Fruit fly (Drosophila melanogaster) whole organism, embryonic: ENCODE data around the gene CG1847.

ENCODE experiments used
- ATbp ChIP-seq: fragments of 200-800 bp; sonication (Bioruptor generic); optimal IDR thresholded peaks from 2 replicates; lab custom pipeline; 2017; ENCODE audit warnings: missing biosample characterization, mild to moderate bottlenecking, missing genetic modification characterization, missing genetic modification reagents
- Adf1 ChIP-seq: fragments of 200-800 bp; sonication (Bioruptor generic); IDR thresholded peaks from 2 replicates; pipeline ENCODE4 v1.3.6; 2022; ENCODE audit warnings: missing biosample characterization, missing genetic modification characterization
- CG10267 ChIP-seq: fragments of 200-800 bp; sonication (Bioruptor generic); optimal IDR thresholded peaks from 2 replicates; lab custom pipeline; 2018; ENCODE audit warnings: missing biosample characterization, mild to moderate bottlenecking, missing genetic modification characterization, moderate library complexity
- CG10979 ChIP-seq: fragments of 200-800 bp; sonication (Bioruptor generic); optimal IDR thresholded peaks from 2 replicates; lab custom pipeline; 2018; ENCODE audit warnings: missing biosample characterization, mild to moderate bottlenecking, missing genetic modification characterization, moderate library complexity
- CG11504 ChIP-seq: fragments of 200-800 bp; sonication (Bioruptor generic); optimal IDR thresholded peaks from 3 replicates; lab custom pipeline; 2019; ENCODE audit warnings: missing biosample characterization, mild to moderate bottlenecking, missing genetic modification characterization, moderate library complexity
- CG12299 ChIP-seq: fragments of 200-800 bp; sonication (Bioruptor generic); optimal IDR thresholded peaks from 2 replicates; lab custom pipeline; 2018; ENCODE audit warnings: missing biosample characterization, mild to moderate bottlenecking, missing genetic modification characterization
- CG15073 ChIP-seq: fragments of 200-800 bp; sonication (Bioruptor generic); optimal IDR thresholded peaks from 2 replicates; lab custom pipeline; 2016; ENCODE audit warnings: missing biosample characterization, missing genetic modification characterization
- CG2712 ChIP-seq: fragments of 200-800 bp; optimal IDR thresholded peaks from 3 replicates; lab custom pipeline; 2019; ENCODE audit warnings: missing biosample characterization, mild to moderate bottlenecking, missing genetic modification characterization, moderate library complexity
- CG31441 ChIP-seq: fragments of 200-800 bp; sonication (Bioruptor generic); IDR thresholded peaks from 2 replicates; pipeline ENCODE4 v1.3.6; 2022; ENCODE audit warnings: missing biosample characterization, missing genetic modification characterization
- CG4854 ChIP-seq: fragments of 200-800 bp; sonication (Bioruptor generic); optimal IDR thresholded peaks from 2 replicates; lab custom pipeline; 2016; ENCODE audit warnings: missing biosample characterization, missing genetic modification characterization, inconsistent platforms
- CG6765 ChIP-seq: fragments of 200-800 bp; sonication (Bioruptor generic); optimal IDR thresholded peaks from 3 replicates; lab custom pipeline; 2017; ENCODE audit warnings: missing biosample characterization, mild to moderate bottlenecking, missing genetic modification characterization
- CG7556 ChIP-seq: fragments of 200-800 bp; sonication (Bioruptor generic); optimal IDR thresholded peaks from 2 replicates; lab custom pipeline; 2017; ENCODE audit warnings: missing biosample characterization, mild to moderate bottlenecking, missing genetic modification characterization
- CTCF ChIP-seq: fragments of 200-800 bp; sonication (Bioruptor generic); optimal IDR thresholded peaks from 2 replicates; lab custom pipeline; 2017; ENCODE audit warnings: missing biosample characterization, mild to moderate bottlenecking, missing genetic modification characterization, moderate library complexity
- E2f2 ChIP-seq: fragments of 200-800 bp; sonication (Bioruptor generic); IDR thresholded peaks from 2 replicates; pipeline ENCODE4 v1.3.6; 2022; ENCODE audit warnings: missing biosample characterization, missing genetic modification characterization
- Eip74EF ChIP-seq, 2 experiments: fragments of 200-800 bp in 1 of 2; fragments of >200 bp in 1 of 2; sonication (Bioruptor generic) in 1 of 2; optimal IDR thresholded peaks; 2 replicates each; lab custom pipeline; 2017 to 2019; ENCODE audit warnings: missing biosample characterization in 2 of 2, missing genetic modification characterization in 2 of 2, mild to moderate bottlenecking in 1 of 2, moderate library complexity in 1 of 2
- Hr51 ChIP-seq, 2 experiments: fragments of 200-800 bp; sonication (Bioruptor generic); optimal IDR thresholded peaks; 2 replicates in 1 of 2; 3 replicates in 1 of 2; lab custom pipeline; 2016 to 2018; ENCODE audit warnings: missing biosample characterization in 2 of 2, missing genetic modification characterization in 2 of 2, mild to moderate bottlenecking in 1 of 2, moderate library complexity in 1 of 2
- Hr78 ChIP-seq, 2 experiments: fragments of 200-800 bp in 1 of 2; fragments of >200 bp in 1 of 2; sonication (Bioruptor generic) in 1 of 2; optimal IDR thresholded peaks; 2 replicates each; lab custom pipeline; 2017 to 2019; ENCODE audit warnings: missing biosample characterization in 2 of 2, missing genetic modification characterization in 2 of 2, mild to moderate bottlenecking in 1 of 2, moderate library complexity in 1 of 2
- PHDP ChIP-seq: fragments of 200-800 bp; sonication (Bioruptor generic); optimal IDR thresholded peaks from 3 replicates; lab custom pipeline; 2018; ENCODE audit warnings: missing biosample characterization, mild to moderate bottlenecking, missing genetic modification characterization, moderate library complexity
- Rfx ChIP-seq: fragments of 200-800 bp; sonication (Bioruptor generic); IDR thresholded peaks from 2 replicates; pipeline ENCODE4 v1.3.6; 2022; ENCODE audit warnings: missing biosample characterization, missing genetic modification characterization
- Sox100B ChIP-seq: fragments of 200-800 bp; sonication (Bioruptor generic); optimal IDR thresholded peaks from 3 replicates; lab custom pipeline; 2018; ENCODE audit warnings: missing biosample characterization, mild to moderate bottlenecking, missing genetic modification characterization
- Ssrp ChIP-seq: fragments of 200-800 bp; sonication (Bioruptor generic); optimal IDR thresholded peaks from 2 replicates; lab custom pipeline; 2018; ENCODE audit warnings: missing biosample characterization, mild to moderate bottlenecking, missing genetic modification characterization, moderate library complexity
- Xrp1 ChIP-seq: fragments of 200-800 bp; sonication (Bioruptor generic); IDR thresholded peaks from 2 replicates; pipeline ENCODE4 v1.3.6; 2022; ENCODE audit warnings: missing biosample characterization, missing genetic modification characterization
- al ChIP-seq: fragments of 200-800 bp; sonication (Bioruptor generic); IDR thresholded peaks from 2 replicates; pipeline ENCODE4 v1.3.6; 2022; ENCODE audit warnings: missing biosample characterization, missing genetic modification characterization
- btn ChIP-seq: fragments of 200-800 bp; sonication (Bioruptor generic); optimal IDR thresholded peaks from 2 replicates; lab custom pipeline; 2016; ENCODE audit warnings: missing biosample characterization, missing genetic modification characterization
- cg ChIP-seq: fragments of 200-800 bp; sonication (Bioruptor generic); optimal IDR thresholded peaks from 3 replicates; lab custom pipeline; 2019; ENCODE audit warnings: missing biosample characterization, mild to moderate bottlenecking, missing genetic modification characterization, moderate library complexity
- dan ChIP-seq: fragments of 200-800 bp; sonication (Bioruptor generic); IDR thresholded peaks from 2 replicates; pipeline ENCODE4 v1.3.6; 2022; ENCODE audit warnings: missing biosample characterization, missing genetic modification characterization
- dmrt99B ChIP-seq: fragments of 200-800 bp; sonication (Bioruptor generic); optimal IDR thresholded peaks from 2 replicates; lab custom pipeline; 2018; ENCODE audit warnings: missing biosample characterization, mild to moderate bottlenecking, missing genetic modification characterization, moderate library complexity
- esg ChIP-seq: fragments of 200-800 bp; sonication (Bioruptor generic); conservative IDR thresholded peaks from 2 replicates; pipeline ENCODE4 v1.3.6; 2022; ENCODE audit warnings: missing biosample characterization, missing genetic modification characterization
- fd3F ChIP-seq: fragments of 200-800 bp; sonication (Bioruptor generic); optimal IDR thresholded peaks from 2 replicates; lab custom pipeline; 2018; ENCODE audit warnings: missing biosample characterization, mild to moderate bottlenecking, missing genetic modification characterization, moderate library complexity
- ftz-f1 ChIP-seq: fragments of 200-800 bp; sonication (Bioruptor generic); optimal IDR thresholded peaks from 2 replicates; lab custom pipeline; 2016; ENCODE audit warnings: missing biosample characterization, missing genetic modification characterization
- gem ChIP-seq: fragments of 200-800 bp; sonication (Bioruptor generic); optimal IDR thresholded peaks from 2 replicates; lab custom pipeline; 2019; ENCODE audit warnings: missing biosample characterization, mild to moderate bottlenecking, missing genetic modification characterization, moderate library complexity
- hkb ChIP-seq, 2 experiments: fragments of 200-800 bp in 1 of 2; fragments of >200 bp in 1 of 2; sonication (Bioruptor generic) in 1 of 2; IDR thresholded peaks in 1 of 2; optimal IDR thresholded peaks in 1 of 2; 2 replicates each; pipeline versions ENCODE4 v1.3.6 to Lab custom; 2017 to 2022; ENCODE audit warnings: missing biosample characterization in 1 of 2, missing genetic modification characterization in 1 of 2
- maf-S ChIP-seq: fragments of 200-800 bp; sonication (Bioruptor generic); optimal IDR thresholded peaks from 2 replicates; lab custom pipeline; 2016; ENCODE audit warnings: missing biosample characterization, missing genetic modification characterization
- mam ChIP-seq: fragments of 200-800 bp; sonication (Bioruptor generic); optimal IDR thresholded peaks from 3 replicates; lab custom pipeline; 2016; ENCODE audit warnings: missing biosample characterization, missing genetic modification characterization
- org-1 ChIP-seq: fragments of 200-800 bp; sonication (Bioruptor generic); optimal IDR thresholded peaks from 2 replicates; lab custom pipeline; 2017; ENCODE audit warnings: missing biosample characterization, missing genetic modification characterization
- phol ChIP-seq: fragments of 200-800 bp; sonication (Bioruptor generic); optimal IDR thresholded peaks from 3 replicates; lab custom pipeline; 2018; ENCODE audit warnings: missing biosample characterization, mild to moderate bottlenecking, missing genetic modification characterization, moderate library complexity
- pita ChIP-seq: fragments of 200-800 bp; sonication (Bioruptor generic); optimal IDR thresholded peaks from 2 replicates; lab custom pipeline; 2017; ENCODE audit warnings: missing biosample characterization, mild to moderate bottlenecking, missing genetic modification characterization
- pum ChIP-seq: fragments of 200-800 bp; sonication (Bioruptor generic); optimal IDR thresholded peaks from 2 replicates; lab custom pipeline; 2016; ENCODE audit warnings: missing biosample characterization, missing genetic modification characterization
- sc ChIP-seq, 3 experiments: fragments of >200 bp in 2 of 3; fragments of 200-800 bp in 1 of 3; sonication (Bioruptor generic) in 1 of 3; optimal IDR thresholded peaks; 2 replicates in 2 of 3; 3 replicates in 1 of 3; lab custom pipeline; 2017; ENCODE audit warnings: mild to moderate bottlenecking in 1 of 3, missing biosample characterization in 1 of 3, missing genetic modification characterization in 1 of 3, missing genetic modification reagents in 1 of 3
- seq ChIP-seq: fragments of 200-800 bp; sonication (Bioruptor generic); IDR thresholded peaks from 2 replicates; pipeline ENCODE4 v1.3.6; 2022; ENCODE audit warnings: missing biosample characterization, missing genetic modification characterization
- sisA ChIP-seq: fragments of 200-800 bp; sonication (Bioruptor generic); IDR thresholded peaks from 2 replicates; pipeline ENCODE4 v1.3.6; 2022; ENCODE audit warnings: missing biosample characterization, missing genetic modification characterization
- stc ChIP-seq: fragments of 200-800 bp; sonication (Bioruptor generic); IDR thresholded peaks from 2 replicates; pipeline ENCODE4 v1.3.6; 2022; ENCODE audit warnings: missing biosample characterization, missing genetic modification characterization
- tap ChIP-seq: fragments of 200-800 bp; optimal IDR thresholded peaks from 3 replicates; lab custom pipeline; 2019; ENCODE audit warnings: missing biosample characterization, mild to moderate bottlenecking, missing genetic modification characterization, moderate library complexity
- twi ChIP-seq: fragments of 200-800 bp; optimal IDR thresholded peaks from 2 replicates; lab custom pipeline; 2019; ENCODE audit warnings: missing biosample characterization, mild to moderate bottlenecking, missing genetic modification characterization, moderate library complexity
- wek ChIP-seq: fragments of 200-800 bp; sonication (Bioruptor generic); optimal IDR thresholded peaks from 3 replicates; lab custom pipeline; 2018; ENCODE audit warnings: missing biosample characterization, mild to moderate bottlenecking, missing genetic modification characterization, moderate library complexity
- wor ChIP-seq: fragments of 200-800 bp; sonication (Bioruptor generic); IDR thresholded peaks from 2 replicates; pipeline ENCODE4 v1.3.6; 2022; ENCODE audit warnings: missing biosample characterization, missing genetic modification characterization
- zen2 ChIP-seq: fragments of 200-800 bp; sonication (Bioruptor generic); IDR thresholded peaks from 3 replicates; pipeline ENCODE4 v1.3.6; 2022; ENCODE audit warnings: missing biosample characterization, missing genetic modification characterization; ENCODE audit not compliant: partially characterized antibody

Gene CG1847

DNA sequence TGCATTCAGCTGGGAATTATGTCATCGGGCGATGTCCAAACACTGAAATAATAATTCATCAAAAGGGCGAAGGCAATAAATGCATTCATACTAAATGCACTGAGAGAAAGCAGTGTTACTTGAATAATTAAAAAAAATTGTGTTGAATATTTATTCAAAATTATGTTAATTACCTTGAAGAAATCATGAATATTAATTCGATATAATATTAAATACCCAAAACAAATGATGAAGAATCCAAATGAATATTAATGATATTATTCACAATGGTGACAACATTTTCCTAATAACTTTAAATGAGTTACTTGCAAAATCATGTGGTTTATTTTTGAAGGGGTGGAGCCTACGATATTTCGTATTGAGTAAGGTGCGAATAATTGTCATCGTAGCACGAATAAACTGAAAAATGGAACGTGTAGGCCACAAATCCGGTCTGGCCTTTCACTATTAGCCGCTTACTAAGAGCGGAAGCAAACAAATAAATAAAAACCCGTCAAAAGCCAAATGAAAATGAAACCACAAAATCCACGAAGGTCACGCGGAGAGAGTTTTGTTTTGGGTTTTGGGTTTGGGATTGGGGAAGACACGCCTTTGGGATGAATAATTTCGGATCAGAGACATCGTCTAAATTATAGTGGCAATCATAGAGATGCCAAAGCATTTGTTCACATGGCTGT is 27.1 kb upstream of the CG1847 start (continued):
- TF ChIP-seq wor (GFP tag; lab: Robert Waterston, UW): 0 out of 2 replicates have a peak, but pooled peaks have one; percentile 20
- TF ChIP-seq CG11504 (tag; lab: Kevin White, UChicago): peak; percentile 68
- no peak for TF ChIP-seq cg (GFP tag; lab: Kevin White, UChicago)
- TF ChIP-seq CG2712 (tag; lab: Kevin White, UChicago): peak; percentile 42
- TF ChIP-seq Eip74EF (GFP tag; optimal IDR thresholded peaks at IDR 0.05; lab: Kevin White, UChicago): peak in 1 of 2 experiments; percentile 53
- no peak for TF ChIP-seq dan
- no peak for TF ChIP-seq zen2 (GFP tag; lab: Robert Waterston, UW)
- no peak for TF ChIP-seq wek (GFP tag; lab: Kevin White, UChicago)
- peak; percentile 62 for TF ChIP-seq Sox100B (GFP tag; lab: Kevin White, UChicago)
- no peak for TF ChIP-seq btn (GFP tag; lab: Kevin White, UChicago)
- no peak for TF ChIP-seq twi
- TF ChIP-seq gem: peak; percentile 66
- TF ChIP-seq sisA (GFP tag; lab: Robert Waterston, UW): no peak
- TF ChIP-seq ATbp (GFP tag; lab: Kevin White, UChicago): peak; percentile 28
- peak; percentile 15 for TF ChIP-seq CG7556 (GFP tag; lab: Kevin White, UChicago)
- peak in 1 of 2 experiments; percentile 37 for TF ChIP-seq Hr78 (GFP tag; optimal IDR thresholded peaks at IDR 0.05; lab: Kevin White, UChicago)
- TF ChIP-seq org-1 (GFP tag; lab: Kevin White, UChicago): no peak
- peak; percentile 18 for TF ChIP-seq Ssrp (tag; lab: Kevin White, UChicago)
- peak; percentile 69 for TF ChIP-seq CG31441 (GFP tag; lab: Robert Waterston, UW)
- TF ChIP-seq dmrt99B (tag; lab: Kevin White, UChicago): peak; percentile 71
- no peak for TF ChIP-seq CG6765 (GFP tag; lab: Kevin White, UChicago)
- no peak for TF ChIP-seq CTCF (GFP tag; lab: Kevin White, UChicago)
- peak; percentile 13 for TF ChIP-seq CG10979 (tag; lab: Kevin White, UChicago)
- TF ChIP-seq pum (GFP tag; lab: Kevin White, UChicago): no peak
- no peak for TF ChIP-seq CG12299
- TF ChIP-seq Hr51 (GFP tag; optimal IDR thresholded peaks at IDR 0.05; lab: Kevin White, UChicago): peak in 1 of 2 experiments; percentile 75
- no peak for TF ChIP-seq PHDP
- TF ChIP-seq stc (GFP tag; lab: Robert Waterston, UW): peak; percentile 51; the same call in 1 of the 2 replicates
- no peak for TF ChIP-seq Xrp1 (GFP tag; lab: Robert Waterston, UW)
- TF ChIP-seq ftz-f1 (GFP tag; lab: Kevin White, UChicago): no peak
- no peak for TF ChIP-seq Adf1
- no peak for TF ChIP-seq pita (GFP tag; lab: Kevin White, UChicago)
- peak; percentile 37 for TF ChIP-seq tap (tag; lab: Kevin White, UChicago)

DNA sequence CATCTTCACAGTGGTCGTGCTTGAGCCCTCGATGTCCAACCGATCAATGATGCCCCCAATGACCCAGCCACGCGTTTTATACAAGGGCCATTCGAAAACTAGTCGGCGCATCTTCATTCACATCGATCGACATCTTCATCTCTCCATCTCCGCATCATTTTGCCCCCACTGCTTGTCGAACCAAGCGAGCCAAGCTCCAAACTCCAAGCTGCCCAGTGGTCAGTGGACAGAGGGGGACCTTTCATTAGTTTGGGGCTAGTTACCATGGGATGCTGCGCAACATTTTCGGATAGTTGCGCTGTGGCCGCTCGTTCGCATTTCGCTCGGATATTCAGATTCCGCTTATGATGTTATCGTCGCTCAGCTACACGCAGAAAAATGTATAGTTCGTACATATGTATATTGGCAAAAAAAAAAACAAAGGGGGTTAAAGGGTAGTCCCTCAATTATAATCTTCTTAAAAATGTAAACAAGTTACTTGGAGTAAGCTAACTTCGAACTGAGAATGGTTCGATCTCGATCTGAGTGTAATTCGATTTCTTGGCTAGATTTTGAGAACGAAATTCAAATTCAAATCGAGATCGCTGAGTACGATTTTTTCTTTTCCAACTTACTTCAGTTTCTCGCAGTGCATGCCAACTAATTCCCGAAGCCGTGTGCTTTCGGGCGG is 22.8 kb upstream of the CG1847 start, which contains the start of gene CG15740:
TSS of gene CG15740 (minus strand) at position 51 of the 670 bp plus-strand sequence.
- peak; percentile 43 for TF ChIP-seq phol (tag; lab: Kevin White, UChicago)
- TF ChIP-seq mam (GFP tag; lab: Kevin White, UChicago): peak; percentile 23
- 0 out of 2 replicates have a peak, but pooled peaks have one; percentile 20 for TF ChIP-seq al
- TF ChIP-seq E2f2 (GFP tag; lab: Robert Waterston, UW): peak; percentile 37; the same call in 1 of the 2 replicates
- peak; percentile 48; the same call in 1 of the 2 replicates for TF ChIP-seq Rfx (GFP tag; lab: Robert Waterston, UW)
- TF ChIP-seq wek (GFP tag; lab: Kevin White, UChicago): no peak
- no peak for TF ChIP-seq CG10267 (tag; lab: Kevin White, UChicago)
- TF ChIP-seq CG11504 (tag; lab: Kevin White, UChicago): peak; percentile 73
- no peak for TF ChIP-seq sc (optimal IDR thresholded peaks at IDR 0.05; lab: Kevin White, UChicago)
- no peak for TF ChIP-seq sc (GFP tag; optimal IDR thresholded peaks at IDR 0.05; lab: Kevin White, UChicago)
- peak; percentile 76 for TF ChIP-seq seq (GFP tag; lab: Robert Waterston, UW)
- no peak for TF ChIP-seq CG4854 (GFP tag; lab: Kevin White, UChicago)
- TF ChIP-seq fd3F (GFP tag; lab: Kevin White, UChicago): no peak
- TF ChIP-seq maf-S (GFP tag; lab: Kevin White, UChicago): no peak
- TF ChIP-seq Sox100B (GFP tag; lab: Kevin White, UChicago): peak; percentile 58
- TF ChIP-seq CG15073 (GFP tag; lab: Kevin White, UChicago): no peak
- peak; percentile 69 for TF ChIP-seq esg
- TF ChIP-seq hkb (optimal IDR thresholded peaks at IDR 0.05; lab: Kevin White, UChicago): no peak
- peak; percentile 77 for TF ChIP-seq hkb (GFP tag; IDR thresholded peaks at IDR 0.05; lab: Robert Waterston, UW)
